Worm (Caenorhabditis elegans): ENCODE results near the gene dmsr-10.

DNA sequence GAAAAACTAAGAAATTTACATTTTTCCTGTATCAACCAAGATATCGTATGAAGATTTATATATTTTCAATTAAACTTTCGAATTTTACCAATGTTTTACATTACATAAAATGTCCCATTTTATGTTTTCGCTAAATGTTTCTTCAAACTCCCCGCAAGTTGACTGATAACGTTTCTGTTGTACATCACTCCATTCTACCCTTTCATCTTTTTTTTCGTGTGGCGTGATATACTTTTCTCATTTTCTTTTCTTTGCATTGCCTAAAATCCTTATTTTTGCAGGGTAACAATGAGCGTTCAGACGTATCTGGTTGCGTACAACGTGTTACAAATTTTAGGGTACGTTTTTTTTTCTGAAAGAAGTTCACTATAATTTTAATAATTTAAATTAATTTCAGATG, 37.3 kb upstream of the dmsr-10 start, which contains the start of gene hpo-8:
- TF ChIP-seq ceh-82 (tag; optimal IDR thresholded peaks at IDR 0.05): no peak
- TF ChIP-seq jun-1 (tag; optimal IDR thresholded peaks at IDR 0.05): no peak
- no peak for TF ChIP-seq grh-1 (GFP tag; IDR thresholded peaks at IDR 0.05)
- TF ChIP-seq nhr-90 (tag; optimal IDR thresholded peaks at IDR 0.05; ENCODE audit: poor library complexity): no peak
- no peak for TF ChIP-seq lin-39 (tag; optimal IDR thresholded peaks at IDR 0.05)
- no peak for TF ChIP-seq swsn-7 (tag; optimal IDR thresholded peaks at IDR 0.05)
- TF ChIP-seq sox-4 (tag; optimal IDR thresholded peaks at IDR 0.05): no peak
- TF ChIP-seq unc-62 (GFP tag; optimal IDR thresholded peaks at IDR 0.05): no peak
- TF ChIP-seq nhr-28 (tag; optimal IDR thresholded peaks at IDR 0.05): no peak
- no peak for TF ChIP-seq mep-1 (tag; optimal IDR thresholded peaks at IDR 0.05)
- TF ChIP-seq hlh-4 (tag; optimal IDR thresholded peaks at IDR 0.05): no peak
- no peak for TF ChIP-seq nhr-11 (tag; optimal IDR thresholded peaks at IDR 0.05)
- no peak for TF ChIP-seq zag-1 (tag; optimal IDR thresholded peaks at IDR 0.05)
